Worm (Caenorhabditis elegans) whole organism, mixed stage, embryonic: ENCODE results near the gene D1086.5.

Experiments used
- M03D4.4 ChIP-seq: sonication (generic microtip); optimal IDR thresholded peaks from 2 replicates; lab custom pipeline; 2017; ENCODE audit warnings: mild to moderate bottlenecking, missing genetic modification characterization, missing compliant biosample characterization
- bed-3 ChIP-seq: fragments of 200-800 bp; sonication (Bioruptor generic); optimal IDR thresholded peaks from 3 replicates; lab custom pipeline; 2018; ENCODE audit warnings: mild to moderate bottlenecking, missing genetic modification characterization, moderate library complexity, missing compliant biosample characterization
- blmp-1 ChIP-seq: fragments of 150-350 bp; optimal IDR thresholded peaks from 2 replicates; lab custom pipeline; 2014; ENCODE audit warnings: missing biosample characterization, missing genetic modification characterization
- ceh-39 ChIP-seq: fragments of 150-350 bp; optimal IDR thresholded peaks from 2 replicates; lab custom pipeline; 2014; ENCODE audit warnings: missing biosample characterization, missing genetic modification characterization
- ceh-83 ChIP-seq: fragments of 200-800 bp; sonication (Bioruptor generic); optimal IDR thresholded peaks from 2 replicates; lab custom pipeline; 2018; ENCODE audit warnings: mild to moderate bottlenecking, missing genetic modification characterization, missing compliant biosample characterization
- ces-1 ChIP-seq: fragments of 150-350 bp; optimal IDR thresholded peaks from 2 replicates; lab custom pipeline; 2014; ENCODE audit warnings: missing biosample characterization, missing genetic modification reagents, missing genetic modification characterization
- cnd-1 ChIP-seq: fragments of 200-800 bp; sonication (Bioruptor generic); optimal IDR thresholded peaks from 2 replicates; lab custom pipeline; 2018; ENCODE audit warnings: mild to moderate bottlenecking, missing genetic modification characterization, missing compliant biosample characterization
- drap-1 ChIP-seq: fragments of 200-800 bp; sonication (Bioruptor generic); optimal IDR thresholded peaks from 3 replicates; lab custom pipeline; 2018; ENCODE audit warnings: mild to moderate bottlenecking, missing genetic modification characterization, missing compliant biosample characterization
- elt-1 ChIP-seq: sonication (generic microtip); optimal IDR thresholded peaks from 2 replicates; lab custom pipeline; 2017; ENCODE audit warnings: missing genetic modification characterization, mild to moderate bottlenecking, missing compliant biosample characterization, antibody characterized with exemption, moderate library complexity, borderline replicate concordance; ENCODE audit not compliant: insufficient read depth
- elt-3 ChIP-seq: fragments of 150-350 bp; optimal IDR thresholded peaks from 2 replicates; lab custom pipeline; 2014; ENCODE audit warnings: missing biosample characterization, missing genetic modification characterization
- flh-1 ChIP-seq: fragments of 200-800 bp; sonication (Bioruptor generic); optimal IDR thresholded peaks from 2 replicates; lab custom pipeline; 2018; ENCODE audit warnings: mild to moderate bottlenecking, missing genetic modification characterization, moderate library complexity, missing compliant biosample characterization
- ham-2 ChIP-seq: fragments of 200-800 bp; sonication (Bioruptor generic); optimal IDR thresholded peaks from 2 replicates; lab custom pipeline; 2018; ENCODE audit warnings: mild to moderate bottlenecking, missing genetic modification characterization, missing compliant biosample characterization
- hlh-1 ChIP-seq: fragments of 150-350 bp; optimal IDR thresholded peaks from 2 replicates; lab custom pipeline; 2014; ENCODE audit warnings: missing biosample characterization, missing genetic modification reagents, missing genetic modification characterization
- lin-13 ChIP-seq: fragments of 150-350 bp; optimal IDR thresholded peaks from 2 replicates; lab custom pipeline; 2014; ENCODE audit warnings: missing biosample characterization, missing genetic modification characterization
- lin-32 ChIP-seq: fragments of 200-800 bp; sonication (Bioruptor generic); optimal IDR thresholded peaks from 2 replicates; lab custom pipeline; 2018; ENCODE audit warnings: mild to moderate bottlenecking, missing genetic modification characterization, missing compliant biosample characterization
- lsy-2 ChIP-seq: fragments of 150-350 bp; optimal IDR thresholded peaks from 2 replicates; lab custom pipeline; 2014; ENCODE audit warnings: missing biosample characterization, missing genetic modification characterization
- mab-5 ChIP-seq: fragments of 150-350 bp; optimal IDR thresholded peaks from 2 replicates; lab custom pipeline; 2014; ENCODE audit warnings: missing biosample characterization, missing genetic modification characterization
- mls-2 ChIP-seq: sonication (generic microtip); optimal IDR thresholded peaks from 2 replicates; lab custom pipeline; 2016; ENCODE audit warnings: mild to moderate bottlenecking, missing genetic modification characterization, moderate library complexity, missing compliant biosample characterization
- nhr-237 ChIP-seq: fragments of 150-350 bp; optimal IDR thresholded peaks from 2 replicates; lab custom pipeline; 2014; ENCODE audit warnings: missing biosample characterization, missing genetic modification characterization
- nhr-76 ChIP-seq: sonication (generic microtip); optimal IDR thresholded peaks from 2 replicates; lab custom pipeline; 2017; ENCODE audit warnings: missing biosample characterization, missing genetic modification characterization
- pha-4 ChIP-seq: fragments of 150-350 bp; optimal IDR thresholded peaks from 2 replicates; lab custom pipeline; 2018; ENCODE audit warnings: missing biosample characterization, missing genetic modification reagents, missing genetic modification characterization
- sptf-1 ChIP-seq: sonication (generic microtip); optimal IDR thresholded peaks from 2 replicates; lab custom pipeline; 2017; ENCODE audit warnings: mild to moderate bottlenecking, missing genetic modification characterization, moderate library complexity, missing compliant biosample characterization
- unc-120 ChIP-seq: sonication (generic microtip); optimal IDR thresholded peaks from 2 replicates; lab custom pipeline; 2017; ENCODE audit warnings: missing genetic modification characterization, missing compliant biosample characterization; ENCODE audit not compliant: poor library complexity, severe bottlenecking
- unc-39 ChIP-seq: fragments of 150-350 bp; optimal IDR thresholded peaks from 2 replicates; lab custom pipeline; 2014; ENCODE audit warnings: missing biosample characterization, missing genetic modification characterization
- zip-8 ChIP-seq: fragments of 150-350 bp; optimal IDR thresholded peaks from 2 replicates; lab custom pipeline; 2014; ENCODE audit warnings: missing biosample characterization, missing genetic modification characterization

D1086.5 gene

ce11 chrV:14134757-14135441, 44.7 kb upstream of the D1086.5 start:
- TF ChIP-seq drap-1 (no peak), elt-3 (tag; lab: Kevin White, UChicago) (no peak), M03D4.4 (tag; lab: Kevin White, UChicago) (no peak), ceh-39 (tag; lab: Kevin White, UChicago) (no peak), lin-13 (tag; lab: Kevin White, UChicago) (no peak), elt-1 (tag; lab: Kevin White, UChicago) (no peak), blmp-1 (tag; lab: Kevin White, UChicago) (no peak), unc-39 (tag; lab: Kevin White, UChicago) (no peak), lin-32 (GFP tag; lab: Kevin White, UChicago) (no peak), mls-2 (no peak), zip-8 (tag; lab: Kevin White, UChicago) (no peak), lsy-2 (tag; lab: Kevin White, UChicago) (no peak), pha-4 (tag; lab: Kevin White, UChicago) (no peak), ceh-83 (GFP tag; lab: Kevin White, UChicago) (no peak), unc-120 (no peak), nhr-76 (tag; lab: Kevin White, UChicago) (no peak), mab-5 (tag; lab: Kevin White, UChicago) (no peak)

- TF ChIP-seq ceh-39 (tag; lab: Kevin White, UChicago) (no peak), ces-1 (GFP tag; lab: Kevin White, UChicago) (peak; percentile 16), hlh-1 (tag; lab: Kevin White, UChicago) (peak; percentile 20), ham-2 (GFP tag; lab: Kevin White, UChicago) (no peak), sptf-1 (tag; lab: Kevin White, UChicago) (no peak), lin-13 (tag; lab: Kevin White, UChicago) (no peak), unc-39 (tag; lab: Kevin White, UChicago) (no peak), nhr-76 (tag; lab: Kevin White, UChicago) (no peak), cnd-1 (tag; lab: Kevin White, UChicago) (no peak), ceh-83 (GFP tag; lab: Kevin White, UChicago) (no peak), bed-3 (GFP tag; lab: Kevin White, UChicago) (no peak), M03D4.4 (tag; lab: Kevin White, UChicago) (no peak)
These were observed 43.0 kb upstream of the D1086.5 start for ce11 chrV:14133002-14133763.

- peak; percentile 20 for TF ChIP-seq sptf-1 (tag; lab: Kevin White, UChicago)
- no peak for TF ChIP-seq nhr-237 (tag; lab: Kevin White, UChicago)
- TF ChIP-seq ces-1 (GFP tag; lab: Kevin White, UChicago), result peak; percentile 93
These were observed 40.1 kb upstream of the D1086.5 start for ce11 chrV:14130226-14130625.

ce11 chrV:14128858-14129257, 38.7 kb upstream of the D1086.5 start:
- peak; percentile 25 for TF ChIP-seq sptf-1 (tag; lab: Kevin White, UChicago)
- TF ChIP-seq flh-1 (GFP tag; lab: Kevin White, UChicago), result no peak
- TF ChIP-seq, all 35 proteins: peak for 1

- peak; percentile 80 for TF ChIP-seq ces-1 (GFP tag; lab: Kevin White, UChicago)
- no peak for TF ChIP-seq M03D4.4 (tag; lab: Kevin White, UChicago)
These were observed 37.7 kb upstream of the D1086.5 start for ce11 chrV:14127834-14128233.

- TF ChIP-seq ces-1 (GFP tag; lab: Kevin White, UChicago) (peak; percentile 58), zip-8 (tag; lab: Kevin White, UChicago) (no peak), ham-2 (GFP tag; lab: Kevin White, UChicago) (no peak), nhr-76 (tag; lab: Kevin White, UChicago) (no peak)
These were observed 36.3 kb upstream of the D1086.5 start for ce11 chrV:14126341-14126924.
